Fruit fly (Drosophila melanogaster): ENCODE measurements around the gene L2HGDH.

- TF ChIP-seq CTCF (optimal IDR thresholded peaks at IDR 0.05) (no peak), CG8478 (optimal IDR thresholded peaks at IDR 0.05) (no peak)
These were observed 29.9 kb downstream of the L2HGDH start for dm6 chr2L:18944175-18945012.
